Worm (Caenorhabditis elegans): ENCODE results near the gene C35D10.5.

C35D10.5 gene

DNA sequence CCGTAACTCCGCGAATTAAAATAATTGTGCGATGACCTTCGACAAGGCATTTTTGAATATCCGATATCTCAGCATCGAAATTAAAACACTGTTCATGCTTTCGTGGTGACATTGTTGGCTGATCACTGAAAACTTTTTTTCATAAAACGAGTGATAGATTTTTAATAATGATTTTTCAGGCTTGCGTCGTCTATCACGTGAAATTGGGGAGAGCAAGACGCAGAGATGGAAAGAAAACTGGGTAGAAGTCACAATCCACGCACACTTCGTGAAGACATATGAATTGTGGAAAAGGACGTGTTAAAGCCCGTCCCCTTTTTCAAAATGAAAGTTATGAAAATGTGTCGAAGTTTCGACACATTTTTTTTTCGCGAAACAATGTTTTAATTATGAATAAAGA is 12.4 kb upstream of the C35D10.5 start, which contains the start of gene nonu-1 (continued):
- TF ChIP-seq lin-14 (GFP tag; optimal IDR thresholded peaks at IDR 0.05) = no peak
- peak in 1 of 2 experiments; percentile 12 for TF ChIP-seq mdl-1 (tag; optimal IDR thresholded peaks at IDR 0.05)
- no peak for TF ChIP-seq unc-86 (tag; optimal IDR thresholded peaks at IDR 0.05)
- TF ChIP-seq efl-1 (optimal IDR thresholded peaks at IDR 0.05) = no peak
- TF ChIP-seq efl-1 (GFP tag; optimal IDR thresholded peaks at IDR 0.05 in 1 of 2) = peak in 1 of 2 experiments; percentile 78
- TF ChIP-seq elt-2 (tag; optimal IDR thresholded peaks at IDR 0.05) = peak; percentile 9
- no peak for TF ChIP-seq jun-1 (tag; optimal IDR thresholded peaks at IDR 0.05)
- peak in 1 of 2 experiments; percentile 21 for TF ChIP-seq lin-35 (GFP tag; optimal IDR thresholded peaks at IDR 0.05)
- no peak for TF ChIP-seq aly-2 (tag; optimal IDR thresholded peaks at IDR 0.05)
- TF ChIP-seq nhr-19 (GFP tag; conservative IDR thresholded peaks at IDR 0.05) = no peak
- no peak for TF ChIP-seq snpc-4 (tag; optimal IDR thresholded peaks at IDR 0.05)
- TF ChIP-seq C04F5.9 (tag; optimal IDR thresholded peaks at IDR 0.05) = no peak
- TF ChIP-seq fkh-8 (tag; optimal IDR thresholded peaks at IDR 0.05) = peak; percentile 6

- no peak for TF ChIP-seq nhr-28 (tag; optimal IDR thresholded peaks at IDR 0.05)
- TF ChIP-seq nhr-90 (tag; optimal IDR thresholded peaks at IDR 0.05; ENCODE audit: poor library complexity) = peak; percentile 7
- peak; percentile 14 for TF ChIP-seq skn-1 (tag; optimal IDR thresholded peaks at IDR 0.05)
- TF ChIP-seq nhr-84 (tag; optimal IDR thresholded peaks at IDR 0.05) = no peak
- no peak for TF ChIP-seq nhr-11 (tag; optimal IDR thresholded peaks at IDR 0.05)
- no peak for TF ChIP-seq isw-1 (GFP tag; IDR thresholded peaks at IDR 0.05)
- no peak for TF ChIP-seq lin-14 (GFP tag; optimal IDR thresholded peaks at IDR 0.05)
- TF ChIP-seq fkh-10 (GFP tag; optimal IDR thresholded peaks at IDR 0.05) = no peak
- no peak for TF ChIP-seq nhr-85 (tag)
- no peak for TF ChIP-seq hlh-4 (tag; optimal IDR thresholded peaks at IDR 0.05)
- TF ChIP-seq swsn-7 (tag; optimal IDR thresholded peaks at IDR 0.05) = no peak
- TF ChIP-seq jun-1 (tag; optimal IDR thresholded peaks at IDR 0.05) = no peak
- no peak for TF ChIP-seq blmp-1 (tag; optimal IDR thresholded peaks at IDR 0.05)
- peak; percentile 57 to 68 for TF ChIP-seq lin-35 (GFP tag; optimal IDR thresholded peaks at IDR 0.05)
- TF ChIP-seq Y116A8C.19 (tag; optimal IDR thresholded peaks at IDR 0.05; ENCODE audit: borderline replicate concordance) = no peak
- peak in 1 of 3 experiments; percentile 6 for TF ChIP-seq ceh-82 (tag; optimal IDR thresholded peaks at IDR 0.05)
- no peak for TF ChIP-seq nhr-20 (tag; optimal IDR thresholded peaks at IDR 0.05)
- TF ChIP-seq unc-86 (tag; optimal IDR thresholded peaks at IDR 0.05) = no peak
- no peak for TF ChIP-seq zag-1 (tag; optimal IDR thresholded peaks at IDR 0.05)
- no peak for TF ChIP-seq grh-1 (GFP tag; IDR thresholded peaks at IDR 0.05)
- no peak for TF ChIP-seq ama-1 (optimal IDR thresholded peaks at IDR 0.05)
- peak; percentile 50 to 67 for TF ChIP-seq lsy-2 (tag; optimal IDR thresholded peaks at IDR 0.05)
- no peak for TF ChIP-seq aha-1 (tag; optimal IDR thresholded peaks at IDR 0.05)
- TF ChIP-seq nhr-77 (tag; optimal IDR thresholded peaks at IDR 0.05) = no peak
- TF ChIP-seq nhr-71 (tag; optimal IDR thresholded peaks at IDR 0.05) = peak; percentile 22
- TF ChIP-seq efl-1 (optimal IDR thresholded peaks at IDR 0.05) = peak; percentile 20 to 65
- peak; percentile 76 to 96 for TF ChIP-seq efl-1 (GFP tag; optimal IDR thresholded peaks at IDR 0.05 in 1 of 2)
- TF ChIP-seq zip-4 (GFP tag; optimal IDR thresholded peaks at IDR 0.05) = no peak
- TF ChIP-seq ces-1 (GFP tag; optimal IDR thresholded peaks at IDR 0.05) = no peak
- no peak for TF ChIP-seq tlp-1 (tag; optimal IDR thresholded peaks at IDR 0.05)
- no peak for TF ChIP-seq tbx-2 (tag; optimal IDR thresholded peaks at IDR 0.05)
- no peak for TF ChIP-seq sox-4 (tag; optimal IDR thresholded peaks at IDR 0.05)
- TF ChIP-seq sptf-1 (tag; optimal IDR thresholded peaks at IDR 0.05) = no peak
- TF ChIP-seq F16B12.6 (tag; optimal IDR thresholded peaks at IDR 0.05) = peak; percentile 82
- no peak for TF ChIP-seq vab-15 (tag; optimal IDR thresholded peaks at IDR 0.05)
- TF ChIP-seq nhr-19 (GFP tag; conservative IDR thresholded peaks at IDR 0.05) = no peak
- no peak for TF ChIP-seq unc-98 (GFP tag; IDR thresholded peaks at IDR 0.05)
- no peak for TF ChIP-seq C04F5.9 (tag; optimal IDR thresholded peaks at IDR 0.05)
- TF ChIP-seq pax-3 (tag; optimal IDR thresholded peaks at IDR 0.05) = no peak
- TF ChIP-seq nhr-76 (tag; optimal IDR thresholded peaks at IDR 0.05) = no peak
- TF ChIP-seq lin-39 (tag; optimal IDR thresholded peaks at IDR 0.05) = no peak
- no peak for TF ChIP-seq dsc-1 (tag; optimal IDR thresholded peaks at IDR 0.05)
- peak; percentile 4 for TF ChIP-seq rnt-1 (tag; optimal IDR thresholded peaks at IDR 0.05)
- TF ChIP-seq unc-30 (tag; optimal IDR thresholded peaks at IDR 0.05) = no peak
- TF ChIP-seq mdl-1 (tag; optimal IDR thresholded peaks at IDR 0.05) = no peak
- peak; percentile 23 for TF ChIP-seq C16A3.4 (tag; optimal IDR thresholded peaks at IDR 0.05)
- TF ChIP-seq dpl-1 (GFP tag; optimal IDR thresholded peaks at IDR 0.05) = peak; percentile 56 to 76 (median 70)
- no peak for TF ChIP-seq ceh-90 (tag; optimal IDR thresholded peaks at IDR 0.05)
These were observed 12.0 kb upstream of the C35D10.5 start, which contains the start of gene F26A1.1 for ce11 chrIII:4850139-4850538. F26A1.1 (plus strand) TSS chrIII:4850507.

Measured in whole organism, L1 larva.